Fruit fly (Drosophila melanogaster) whole organism, adult: ENCODE measurements around the gene NPFR.

ENCODE experiments used
- CG33017 ChIP-seq: fragments of 200-800 bp; sonication (Bioruptor generic); optimal IDR thresholded peaks from 2 replicates; lab custom pipeline; 2018; ENCODE audit warnings: missing biosample characterization, mild to moderate bottlenecking, missing genetic modification characterization, moderate library complexity
- CG5204 ChIP-seq: fragments of 200-800 bp; sonication (Bioruptor generic); optimal IDR thresholded peaks from 2 replicates; lab custom pipeline; 2016; ENCODE audit warnings: missing biosample characterization, missing genetic modification characterization
- Clk ChIP-seq: fragments of 200-800 bp; sonication (Bioruptor generic); optimal IDR thresholded peaks from 2 replicates; lab custom pipeline; 2017; ENCODE audit warnings: missing biosample characterization, missing genetic modification characterization
- tj ChIP-seq: fragments of 200-800 bp; sonication (Bioruptor generic); optimal IDR thresholded peaks from 3 replicates; lab custom pipeline; 2017; ENCODE audit warnings: missing biosample characterization, mild to moderate bottlenecking, missing genetic modification characterization, moderate library complexity
- toe ChIP-seq: fragments of 200-800 bp; sonication (Bioruptor generic); optimal IDR thresholded peaks from 2 replicates; lab custom pipeline; 2016; ENCODE audit warnings: missing biosample characterization, missing genetic modification characterization

DNA sequence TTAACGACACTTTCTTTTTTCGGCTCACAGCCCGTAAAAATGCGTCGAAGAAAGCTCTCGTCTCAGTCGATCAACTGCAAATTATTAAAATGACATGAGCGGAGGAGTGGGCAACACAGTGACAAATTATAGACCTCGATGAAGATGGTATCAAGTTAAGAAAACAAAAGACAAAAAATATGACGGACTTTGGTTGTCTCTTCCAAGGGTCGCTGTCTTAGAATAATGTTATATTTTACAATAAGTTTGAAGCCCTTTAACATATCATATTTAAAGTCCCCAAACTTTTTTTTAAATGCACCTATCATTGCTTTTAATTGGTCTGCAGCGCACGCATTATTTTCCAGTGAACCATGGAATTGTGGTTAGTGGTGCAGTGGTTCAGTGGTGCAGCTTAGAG, 12.6 kb downstream of the NPFR start:
- TF ChIP-seq Clk (GFP tag; lab: Kevin White, UChicago) = no peak
- TF ChIP-seq CG33017 = no peak
- TF ChIP-seq tj = no peak
- no peak for TF ChIP-seq CG5204
- TF ChIP-seq toe (GFP tag; lab: Kevin White, UChicago) = no peak
